Worm (Caenorhabditis elegans): ENCODE results near the gene gly-7.

gly-7 gene

ce11 chrV:1771727-1772126 is 49.4 kb downstream of the gly-7 start, which contains the start of gene dhs-13 (continued):
- TF ChIP-seq alr-1 (tag; optimal IDR thresholded peaks at IDR 0.05; ENCODE audit: borderline replicate concordance) = no peak
- TF ChIP-seq nhr-84 (tag; optimal IDR thresholded peaks at IDR 0.05) = no peak
- TF ChIP-seq aha-1 (tag; optimal IDR thresholded peaks at IDR 0.05) = no peak
- no peak for TF ChIP-seq fkh-8 (tag; optimal IDR thresholded peaks at IDR 0.05)
- TF ChIP-seq nhr-85 (tag) = peak; percentile 70
- peak in 1 of 3 experiments; percentile 6 for TF ChIP-seq dpl-1 (GFP tag; optimal IDR thresholded peaks at IDR 0.05)
- peak; percentile 17 for TF ChIP-seq skn-1 (tag; optimal IDR thresholded peaks at IDR 0.05)
- TF ChIP-seq hlh-4 (tag; optimal IDR thresholded peaks at IDR 0.05) = no peak
- TF ChIP-seq nhr-71 (tag; optimal IDR thresholded peaks at IDR 0.05) = peak; percentile 49
- TF ChIP-seq nhr-20 (tag; optimal IDR thresholded peaks at IDR 0.05) = peak; percentile 55
- TF ChIP-seq unc-130 (tag; optimal IDR thresholded peaks at IDR 0.05) = peak; percentile 41
- TF ChIP-seq mdl-1 (tag; optimal IDR thresholded peaks at IDR 0.05) = peak in 1 of 2 experiments; percentile 39
- TF ChIP-seq zag-1 (tag; optimal IDR thresholded peaks at IDR 0.05) = no peak
- TF ChIP-seq blmp-1 (tag; optimal IDR thresholded peaks at IDR 0.05) = peak; percentile 43
- TF ChIP-seq efl-1 (optimal IDR thresholded peaks at IDR 0.05) = no peak
- TF ChIP-seq efl-1 (GFP tag; optimal IDR thresholded peaks at IDR 0.05 in 1 of 2) = no peak
- TF ChIP-seq C16A3.4 (tag; optimal IDR thresholded peaks at IDR 0.05) = peak; percentile 11

ce11 chrV:1767427-1767826 is 53.7 kb downstream of the gly-7 start:
- TF ChIP-seq irx-1 (tag; optimal IDR thresholded peaks at IDR 0.05) = no peak
- TF ChIP-seq elt-3 (tag; optimal IDR thresholded peaks at IDR 0.05) = peak in 1 of 6 experiments; percentile 35
- peak; percentile 78 for TF ChIP-seq blmp-1 (tag; optimal IDR thresholded peaks at IDR 0.05)
- no peak for TF ChIP-seq egl-13 (tag; optimal IDR thresholded peaks at IDR 0.05)
- TF ChIP-seq hlh-17 (GFP tag; optimal IDR thresholded peaks at IDR 0.05; ENCODE audit: borderline replicate concordance) = no peak
- TF ChIP-seq lin-35 (GFP tag; optimal IDR thresholded peaks at IDR 0.05) = no peak
- TF ChIP-seq efl-1 (optimal IDR thresholded peaks at IDR 0.05) = no peak
- peak in 1 of 2 experiments; percentile 70 for TF ChIP-seq efl-1 (GFP tag; optimal IDR thresholded peaks at IDR 0.05 in 1 of 2)
- TF ChIP-seq alr-1 (tag; optimal IDR thresholded peaks at IDR 0.05; ENCODE audit: borderline replicate concordance) = no peak

Measured in whole organism, L1 larva.